Worm (Caenorhabditis elegans): ENCODE measurements around the gene gcs-1.
A peak's percentile ranks its signal among the peaks of the same experiment; 100 is the strongest.

The gcs-1 gene

DNA sequence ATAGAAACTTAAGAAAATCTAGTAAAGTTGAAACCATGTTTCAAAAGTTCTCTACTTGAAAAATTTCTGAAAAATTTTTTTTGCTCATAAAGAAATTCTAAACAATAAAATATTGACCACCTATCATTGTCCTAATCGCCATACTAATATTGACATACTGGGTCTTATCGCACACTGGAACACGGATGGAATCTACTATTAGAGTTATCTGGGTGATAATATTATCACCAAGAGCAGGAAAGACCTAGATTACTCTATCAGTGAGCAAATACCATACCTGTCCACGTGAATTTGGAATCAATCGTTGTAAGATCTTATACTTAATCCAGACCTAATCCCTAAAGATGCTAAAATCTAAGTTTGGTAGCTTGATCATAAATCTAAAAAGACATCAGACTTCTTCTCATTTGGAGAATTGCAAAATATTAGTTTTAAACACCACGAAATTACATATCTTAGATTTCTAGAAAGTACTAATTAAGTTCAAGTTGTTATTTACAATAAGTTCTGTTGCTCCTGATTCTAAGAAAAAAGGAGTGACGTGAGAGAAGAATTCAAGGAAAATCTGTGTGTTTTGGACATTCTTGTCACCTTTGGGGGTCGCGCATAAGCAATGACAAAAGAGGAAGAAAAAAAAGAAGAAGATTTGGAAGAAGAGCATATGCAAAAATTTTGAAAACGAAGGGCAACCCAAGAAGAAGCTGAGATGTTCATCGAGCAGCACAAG, 28.0 kb downstream of the gcs-1 start:
- TF ChIP-seq lin-39 (tag; optimal IDR thresholded peaks at IDR 0.05), result no peak
- no peak for TF ChIP-seq sem-4 (tag; optimal IDR thresholded peaks at IDR 0.05)
- peak; percentile 41 for TF ChIP-seq nhr-21 (tag; optimal IDR thresholded peaks at IDR 0.05)
- TF ChIP-seq ztf-4 (tag; optimal IDR thresholded peaks at IDR 0.05), result no peak
- no peak for TF ChIP-seq sma-3 (GFP tag; optimal IDR thresholded peaks at IDR 0.05)
- TF ChIP-seq snpc-4 (tag; optimal IDR thresholded peaks at IDR 0.05), result no peak
- TF ChIP-seq R02D3.7 (tag; optimal IDR thresholded peaks at IDR 0.05), result no peak
- TF ChIP-seq nhr-237 (tag; optimal IDR thresholded peaks at IDR 0.05), result no peak
- no peak for TF ChIP-seq nhr-6 (tag; optimal IDR thresholded peaks at IDR 0.05)
- no peak for TF ChIP-seq skn-1 (tag; optimal IDR thresholded peaks at IDR 0.05)
- TF ChIP-seq lin-13 (GFP tag; optimal IDR thresholded peaks at IDR 0.05), result no peak
- TF ChIP-seq nhr-10 (tag; optimal IDR thresholded peaks at IDR 0.05), result no peak
- TF ChIP-seq lsy-2 (tag; optimal IDR thresholded peaks at IDR 0.05), result peak in 1 of 2 experiments; percentile 12
- TF ChIP-seq Y55F3AM.14 (GFP tag; optimal IDR thresholded peaks at IDR 0.05), result peak; percentile 4
- no peak for TF ChIP-seq F13H6.1 (tag; optimal IDR thresholded peaks at IDR 0.05)
- TF ChIP-seq ama-1 (optimal IDR thresholded peaks at IDR 0.05), result no peak

DNA sequence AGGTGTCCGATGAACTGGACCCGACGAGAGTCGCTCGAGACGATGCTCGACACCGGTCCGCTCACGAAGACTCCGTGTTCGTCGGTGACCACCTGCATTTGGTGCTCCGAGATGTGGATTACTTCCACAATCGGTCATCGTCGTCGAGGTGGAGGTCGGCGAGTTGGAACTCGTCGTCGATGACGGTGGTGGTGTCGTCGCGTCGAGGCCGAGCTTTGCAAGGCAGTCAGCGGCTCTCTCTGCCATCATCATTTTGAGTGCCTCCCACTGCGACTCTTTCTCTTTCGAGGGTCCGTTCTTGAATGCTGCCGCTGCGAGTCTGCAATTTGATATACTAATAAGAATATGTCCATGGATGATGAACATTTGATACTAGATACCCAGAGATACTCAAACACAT, 30.4 kb downstream of the gcs-1 start:
- TF ChIP-seq lin-39 (tag; optimal IDR thresholded peaks at IDR 0.05) (no peak), mab-5 (tag; optimal IDR thresholded peaks at IDR 0.05) (no peak), F13H6.1 (tag; optimal IDR thresholded peaks at IDR 0.05) (no peak), nhr-11 (tag; optimal IDR thresholded peaks at IDR 0.05) (no peak), fos-1 (tag; optimal IDR thresholded peaks at IDR 0.05) (no peak), unc-62 (GFP tag; optimal IDR thresholded peaks at IDR 0.05) (no peak), nhr-129 (tag; optimal IDR thresholded peaks at IDR 0.05) (no peak), aly-2 (tag; optimal IDR thresholded peaks at IDR 0.05) (no peak), ZK546.5 (tag; optimal IDR thresholded peaks at IDR 0.05) (no peak), unc-55 (GFP tag; optimal IDR thresholded peaks at IDR 0.05) (no peak), blmp-1 (tag; optimal IDR thresholded peaks at IDR 0.05; ENCODE audit: insufficient read depth) (no peak), unc-39 (tag; optimal IDR thresholded peaks at IDR 0.05) (no peak), snpc-4 (tag; optimal IDR thresholded peaks at IDR 0.05) (no peak), sma-9 (GFP tag; optimal IDR thresholded peaks at IDR 0.05) (no peak), sma-9 (tag; optimal IDR thresholded peaks at IDR 0.05) (no peak)

DNA sequence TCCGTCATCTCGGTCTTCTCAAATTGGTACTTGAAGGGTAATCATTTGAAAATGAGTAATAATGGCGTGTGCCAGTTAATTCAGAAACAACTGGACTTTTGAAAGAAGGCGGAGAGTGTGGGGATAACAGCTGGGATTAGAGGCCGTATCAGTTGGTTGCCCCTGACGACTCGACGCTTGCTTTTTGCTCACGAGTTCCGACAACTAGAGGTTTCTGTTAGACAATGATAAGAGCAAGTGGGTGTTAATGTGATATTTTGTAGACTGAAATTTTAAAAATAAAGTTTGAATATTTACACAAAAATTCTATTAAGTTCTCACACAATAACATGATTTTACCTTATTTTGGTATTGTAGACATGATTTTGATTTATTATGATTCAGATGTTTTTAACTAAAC, 33.0 kb downstream of the gcs-1 start, which contains the start of gene F44G4.7:
Gene F44G4.7 (minus strand): TSS at position 101 of the 400 bp plus-strand sequence.
- TF ChIP-seq ZK546.5 (tag; optimal IDR thresholded peaks at IDR 0.05) (no peak), crh-2 (tag; optimal IDR thresholded peaks at IDR 0.05) (no peak), mab-5 (tag; optimal IDR thresholded peaks at IDR 0.05) (no peak)

DNA sequence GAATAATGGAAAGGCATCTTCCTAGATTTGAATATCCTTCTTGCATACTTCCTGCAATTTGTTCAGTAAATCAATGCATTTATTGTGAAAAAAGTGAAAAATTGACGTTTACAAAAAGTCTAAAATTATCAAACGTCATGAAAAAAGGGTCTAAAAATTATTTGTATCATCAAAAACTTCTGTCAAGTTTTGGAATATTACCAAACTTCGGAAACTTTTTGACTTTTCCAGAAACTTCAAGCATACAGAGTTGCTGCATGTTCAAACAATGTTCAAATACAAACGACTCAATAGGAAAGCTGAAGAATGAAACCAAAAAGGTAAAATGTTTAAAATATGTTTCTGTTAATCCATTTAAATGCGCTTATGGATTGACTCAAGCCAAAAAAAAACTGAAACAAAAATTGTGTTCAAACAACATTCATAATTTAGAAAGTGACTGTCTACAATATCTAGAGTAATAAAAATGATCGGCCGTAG, 36.3 kb downstream of the gcs-1 start, which contains the start of gene F44G4.6:
Gene F44G4.6 (minus strand): TSS at position 51 of the 480 bp plus-strand sequence.
- no peak for TF ChIP-seq blmp-1 (tag; optimal IDR thresholded peaks at IDR 0.05; ENCODE audit: insufficient read depth)
- TF ChIP-seq elt-3 (tag; optimal IDR thresholded peaks at IDR 0.05), result no peak

DNA sequence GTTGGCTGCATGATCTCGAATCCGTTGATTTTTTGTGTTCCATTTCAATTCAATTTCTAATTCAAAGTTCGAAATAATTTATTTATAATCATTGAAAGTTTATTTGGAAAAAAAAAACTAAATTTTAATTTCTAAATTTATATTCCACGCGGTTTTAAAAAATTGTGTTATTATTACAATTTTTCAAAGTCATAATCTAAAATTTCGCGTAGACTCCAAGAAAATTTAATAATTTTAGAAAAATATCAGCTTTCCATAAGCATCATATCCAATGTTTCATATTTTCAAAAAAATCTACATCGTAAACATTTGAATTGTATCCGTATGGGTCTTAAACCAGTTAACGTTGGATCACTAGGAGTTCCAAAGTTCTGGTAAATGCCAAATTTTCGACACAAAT, 37.8 kb downstream of the gcs-1 start, which contains the start of gene F44G4.5:
Gene F44G4.5 (minus strand): TSS at position 101 of the 400 bp plus-strand sequence.
- TF ChIP-seq sma-9 (GFP tag; optimal IDR thresholded peaks at IDR 0.05) (no peak), sma-9 (tag; optimal IDR thresholded peaks at IDR 0.05) (no peak), nhr-77 (tag; optimal IDR thresholded peaks at IDR 0.05) (no peak), elt-3 (tag; optimal IDR thresholded peaks at IDR 0.05) (no peak), nhr-237 (tag; optimal IDR thresholded peaks at IDR 0.05) (no peak), nhr-25 (tag; optimal IDR thresholded peaks at IDR 0.05) (no peak), fos-1 (tag; optimal IDR thresholded peaks at IDR 0.05) (no peak), nhr-129 (tag; optimal IDR thresholded peaks at IDR 0.05) (no peak), sma-3 (GFP tag; optimal IDR thresholded peaks at IDR 0.05) (no peak), C34F6.9 (tag; optimal IDR thresholded peaks at IDR 0.05) (no peak), ztf-1 (GFP tag; conservative IDR thresholded peaks at IDR 0.05) (no peak), mab-5 (tag; optimal IDR thresholded peaks at IDR 0.05) (no peak), lin-13 (GFP tag; optimal IDR thresholded peaks at IDR 0.05) (no peak), Y55F3AM.14 (GFP tag; optimal IDR thresholded peaks at IDR 0.05) (no peak), ZK546.5 (tag; optimal IDR thresholded peaks at IDR 0.05) (no peak), blmp-1 (tag; optimal IDR thresholded peaks at IDR 0.05; ENCODE audit: insufficient read depth) (no peak), mdl-1 (tag; optimal IDR thresholded peaks at IDR 0.05) (no peak), dmd-4 (tag; optimal IDR thresholded peaks at IDR 0.05) (no peak), unc-55 (GFP tag; optimal IDR thresholded peaks at IDR 0.05) (no peak), nhr-10 (tag; optimal IDR thresholded peaks at IDR 0.05) (no peak), ztf-4 (tag; optimal IDR thresholded peaks at IDR 0.05) (no peak)
